Fruit fly (Drosophila melanogaster): ENCODE data around the gene CG13299.

DNA sequence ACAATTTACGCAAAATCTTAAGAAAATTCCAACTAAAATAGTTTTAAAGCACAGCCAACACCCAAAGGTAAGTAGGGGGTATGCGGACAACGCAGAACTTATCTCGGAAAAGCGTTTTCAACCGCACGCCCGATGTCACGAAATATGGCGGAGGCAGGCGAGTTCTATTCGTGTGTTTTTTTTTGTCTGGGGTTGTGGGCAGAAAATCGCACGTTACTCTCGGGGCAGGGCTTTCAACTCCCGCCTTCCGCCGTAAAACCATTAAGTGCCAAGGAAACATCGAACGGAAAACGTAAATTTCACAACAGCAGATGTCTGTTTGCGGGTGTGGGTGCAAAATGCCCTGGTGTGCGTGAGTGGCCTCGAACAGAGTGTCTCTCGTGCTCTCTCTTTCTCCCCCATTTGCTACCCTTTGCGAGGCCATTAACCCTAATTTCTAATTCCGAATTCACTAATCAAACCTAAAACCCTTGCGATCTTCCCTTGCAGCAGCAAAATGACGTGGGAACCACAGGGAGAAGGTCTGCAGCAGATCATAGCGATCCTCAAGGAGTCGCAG is 38.5 kb downstream of the CG13299 start:
- TF ChIP-seq CG10631 (GFP tag; optimal IDR thresholded peaks at IDR 0.05), result no peak
- no peak for TF ChIP-seq CG4318 (GFP tag; optimal IDR thresholded peaks at IDR 0.05)
- no peak for TF ChIP-seq fd59A (GFP tag; optimal IDR thresholded peaks at IDR 0.05)
- TF ChIP-seq Sox15 (GFP tag; optimal IDR thresholded peaks at IDR 0.05), result no peak
- no peak for TF ChIP-seq fkh (GFP tag; optimal IDR thresholded peaks at IDR 0.05)
- TF ChIP-seq OdsH (GFP tag; optimal IDR thresholded peaks at IDR 0.05), result no peak
- no peak for TF ChIP-seq CG8319 (GFP tag; optimal IDR thresholded peaks at IDR 0.05)
- no peak for TF ChIP-seq Sox102F (GFP tag; optimal IDR thresholded peaks at IDR 0.05)

Data from whole organism, prepupa.